Worm (Caenorhabditis elegans): ENCODE measurements around the gene mrpl-11.
A peak's percentile ranks its signal among the peaks of the same experiment; 100 is the strongest.

mrpl-11 gene

DNA sequence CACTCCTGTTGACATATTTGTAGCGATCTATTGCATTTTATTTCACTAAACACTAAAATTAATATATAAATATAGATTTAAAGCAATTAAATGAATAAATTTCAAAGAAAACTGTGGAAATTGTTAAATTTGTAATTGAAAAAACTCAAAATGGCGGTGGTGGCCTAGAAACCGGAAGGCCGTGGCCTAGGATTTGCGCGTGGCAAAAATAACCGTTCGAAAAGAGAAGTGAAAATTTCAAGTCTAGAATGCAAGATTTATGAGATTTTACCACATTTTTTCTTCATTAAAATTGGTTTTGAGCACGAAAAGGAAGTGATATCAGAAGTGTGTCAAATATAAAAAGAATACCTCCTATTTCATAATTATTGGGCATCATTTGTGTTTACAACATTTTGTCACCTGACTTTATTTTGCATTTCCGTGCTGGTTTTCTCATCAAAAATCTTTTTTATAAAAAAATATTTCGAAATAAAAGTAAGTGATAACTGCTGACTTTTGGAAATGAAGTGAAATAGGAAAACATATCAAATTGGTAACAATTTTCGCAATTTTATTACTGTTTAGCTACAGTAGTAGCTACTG, 33.7 kb upstream of the mrpl-11 start, which contains the start of gene fli-1:
TSS of gene fli-1 (minus strand) at position 58 of the 585 bp plus-strand sequence.
- TF ChIP-seq sptf-1 (tag; optimal IDR thresholded peaks at IDR 0.05) (peak; percentile 51), mep-1 (tag; optimal IDR thresholded peaks at IDR 0.05) (no peak), drap-1 (GFP tag; optimal IDR thresholded peaks at IDR 0.05) (no peak)

DNA sequence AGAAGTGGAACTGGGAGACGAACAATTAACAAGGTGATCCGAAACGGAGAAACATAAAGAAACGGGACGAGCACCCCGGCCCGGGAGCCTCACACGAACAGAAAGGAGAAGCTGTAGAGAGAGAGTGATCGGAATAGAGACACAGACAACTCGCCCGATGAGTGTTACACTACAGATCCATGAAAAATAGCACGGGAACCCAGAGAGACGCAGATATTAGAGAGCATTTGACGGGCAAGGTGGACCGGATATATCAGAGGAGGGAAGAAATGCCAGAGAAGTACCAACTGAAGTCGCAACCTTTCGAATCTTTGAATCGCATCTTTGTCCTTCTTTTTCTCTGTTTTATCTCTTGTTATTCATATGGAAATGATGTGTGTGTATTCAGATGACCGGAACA, 33.0 kb upstream of the mrpl-11 start, which contains the start of gene anmt-1:
TSS of gene anmt-1 (plus strand) at position 388 of the 400 bp plus-strand sequence.
- TF ChIP-seq pha-4 (tag; optimal IDR thresholded peaks at IDR 0.05) (no peak), unc-62 (GFP tag; optimal IDR thresholded peaks at IDR 0.05) (peak; percentile 42), unc-120 (tag; optimal IDR thresholded peaks at IDR 0.05; ENCODE audit: poor library complexity, severe bottlenecking) (peak; percentile 52), hlh-1 (tag; optimal IDR thresholded peaks at IDR 0.05) (peak; percentile 61), flh-1 (GFP tag; optimal IDR thresholded peaks at IDR 0.05) (no peak)

DNA sequence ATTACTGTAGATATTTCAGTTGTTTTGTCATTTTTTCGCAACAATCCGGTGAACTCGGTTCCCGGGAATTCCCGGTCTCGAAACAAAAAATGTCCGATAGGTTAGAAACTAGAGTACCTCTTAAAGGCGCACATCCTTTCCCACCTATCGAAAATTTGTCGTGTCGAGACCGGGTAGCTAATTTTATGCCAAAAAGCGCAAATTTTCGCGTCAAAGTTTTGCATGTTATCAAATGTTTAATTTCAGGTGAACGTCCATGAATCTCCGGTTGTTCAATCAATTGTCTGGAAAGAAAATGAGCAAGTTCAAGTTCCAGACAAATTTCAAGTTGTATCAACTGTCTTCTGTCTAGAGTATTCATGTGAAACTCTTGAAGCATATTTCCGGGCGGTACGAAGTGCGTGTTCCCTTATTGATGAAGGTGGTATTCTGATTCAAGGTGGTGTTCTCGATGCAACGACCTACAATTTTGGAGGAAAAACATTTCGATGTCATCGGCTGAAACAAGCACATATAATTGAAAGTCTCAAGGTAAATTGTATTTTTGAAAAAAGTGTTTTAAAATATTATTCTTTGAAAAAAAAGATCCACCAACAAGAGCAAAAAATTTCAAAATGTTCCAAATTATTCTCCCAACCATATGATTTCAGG, 31.7 kb upstream of the mrpl-11 start:
- no peak for TF ChIP-seq bed-3 (GFP tag; optimal IDR thresholded peaks at IDR 0.05)
- no peak for TF ChIP-seq sptf-1 (tag; optimal IDR thresholded peaks at IDR 0.05)
- no peak for TF ChIP-seq unc-39 (tag; optimal IDR thresholded peaks at IDR 0.05)

DNA sequence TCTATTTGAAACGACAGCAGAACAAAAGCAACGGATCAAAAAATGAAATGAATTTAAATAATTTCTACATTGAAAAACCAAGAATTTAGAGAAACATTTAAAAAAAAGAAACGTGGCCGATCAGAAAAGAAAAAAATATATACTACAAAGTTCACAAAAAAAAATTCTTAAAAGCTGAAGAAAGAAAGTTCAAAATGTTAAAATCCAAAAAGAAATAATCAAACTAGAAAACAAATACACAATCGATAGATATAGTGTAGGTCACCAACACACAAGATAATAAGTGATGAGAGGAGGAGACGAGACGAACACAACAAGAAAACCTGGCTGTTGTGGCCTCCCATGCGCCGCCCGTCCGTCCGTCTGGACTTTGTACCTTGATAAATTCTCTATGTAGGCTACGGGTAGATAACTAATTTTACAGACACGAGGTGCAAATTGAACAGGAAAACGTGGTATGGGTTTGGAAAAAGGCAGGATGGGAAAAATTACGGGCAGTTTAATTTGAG, 29.0 kb upstream of the mrpl-11 start, which contains the start of gene hadb-1:
TSS of gene hadb-1 (minus strand) at position 51 of the 509 bp plus-strand sequence.
- no peak for TF ChIP-seq nhr-12 (tag; optimal IDR thresholded peaks at IDR 0.05)
- no peak for TF ChIP-seq ceh-43 (GFP tag; optimal IDR thresholded peaks at IDR 0.05)
- no peak for TF ChIP-seq drap-1 (GFP tag; optimal IDR thresholded peaks at IDR 0.05)
- no peak for TF ChIP-seq mab-5 (tag; optimal IDR thresholded peaks at IDR 0.05)
- TF ChIP-seq mep-1 (tag; optimal IDR thresholded peaks at IDR 0.05) = no peak

DNA sequence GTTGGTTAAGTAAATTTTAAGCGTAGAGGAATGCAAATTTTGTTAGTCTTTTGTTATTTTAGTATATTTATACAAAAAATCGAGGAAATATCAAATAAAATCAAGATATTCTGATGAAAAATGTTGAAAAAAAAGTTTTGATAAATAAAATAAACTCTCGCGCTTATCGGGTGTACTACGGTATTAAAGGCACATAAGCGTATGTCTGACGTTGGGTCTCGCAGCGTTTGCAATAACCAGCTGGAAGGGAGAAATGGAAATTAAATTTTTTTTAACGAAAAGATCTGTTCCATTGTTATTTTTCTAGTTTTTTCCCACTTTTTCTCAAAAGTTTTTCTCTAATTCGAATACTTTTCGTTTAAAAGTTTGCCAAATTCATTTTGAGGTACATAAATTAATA, 28.3 kb upstream of the mrpl-11 start:
- TF ChIP-seq bed-3 (GFP tag; optimal IDR thresholded peaks at IDR 0.05) (no peak), nhr-12 (tag; optimal IDR thresholded peaks at IDR 0.05) (no peak), nhr-237 (tag; optimal IDR thresholded peaks at IDR 0.05) (no peak), elt-1 (tag; optimal IDR thresholded peaks at IDR 0.05; ENCODE audit: borderline replicate concordance, insufficient read depth) (no peak), tbx-8 (GFP tag; optimal IDR thresholded peaks at IDR 0.05) (no peak), sptf-1 (tag; optimal IDR thresholded peaks at IDR 0.05) (no peak), blmp-1 (tag; optimal IDR thresholded peaks at IDR 0.05) (no peak), ceh-43 (GFP tag; optimal IDR thresholded peaks at IDR 0.05) (no peak), elt-3 (tag; optimal IDR thresholded peaks at IDR 0.05) (no peak), hlh-1 (tag; optimal IDR thresholded peaks at IDR 0.05) (no peak), sem-2 (GFP tag; optimal IDR thresholded peaks at IDR 0.05) (no peak), mab-5 (tag; optimal IDR thresholded peaks at IDR 0.05) (no peak), ztf-11 (tag; optimal IDR thresholded peaks at IDR 0.05) (no peak), drap-1 (GFP tag; optimal IDR thresholded peaks at IDR 0.05) (no peak), nhr-2 (tag; optimal IDR thresholded peaks at IDR 0.05) (no peak), lin-13 (tag; optimal IDR thresholded peaks at IDR 0.05) (no peak), unc-120 (tag; optimal IDR thresholded peaks at IDR 0.05; ENCODE audit: poor library complexity, severe bottlenecking) (no peak), unc-62 (GFP tag; optimal IDR thresholded peaks at IDR 0.05) (no peak), ceh-39 (tag; optimal IDR thresholded peaks at IDR 0.05) (no peak), zip-8 (tag; optimal IDR thresholded peaks at IDR 0.05) (no peak)

DNA sequence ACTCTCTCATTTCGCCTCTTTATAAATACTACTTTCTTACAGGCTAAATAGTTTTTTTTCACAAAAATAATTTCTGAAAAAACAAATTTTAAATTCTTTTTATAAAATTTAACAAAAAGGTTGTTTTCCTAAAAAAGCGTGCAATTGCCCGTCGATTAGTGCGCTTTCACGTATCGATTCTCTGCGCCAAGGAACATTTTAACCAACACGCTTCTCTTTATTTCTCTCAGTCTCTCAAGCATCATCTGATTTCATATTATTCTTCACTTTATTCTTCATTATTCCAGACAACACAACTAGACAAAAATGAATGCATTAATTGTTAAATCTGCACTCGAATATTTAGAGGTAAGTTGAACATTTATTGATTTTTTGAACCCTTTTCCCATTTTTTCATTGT, 27.8 kb upstream of the mrpl-11 start, which contains the start of gene B0303.4:
TSS of gene B0303.4 (plus strand) at position 196 of the 400 bp plus-strand sequence.
- no peak for TF ChIP-seq lin-13 (tag; optimal IDR thresholded peaks at IDR 0.05)
- TF ChIP-seq nhr-28 (tag; optimal IDR thresholded peaks at IDR 0.05) = no peak
- no peak for TF ChIP-seq unc-120 (tag; optimal IDR thresholded peaks at IDR 0.05; ENCODE audit: poor library complexity, severe bottlenecking)
- TF ChIP-seq elt-1 (tag; optimal IDR thresholded peaks at IDR 0.05; ENCODE audit: borderline replicate concordance, insufficient read depth) = no peak
- peak; percentile 59 for TF ChIP-seq mep-1 (tag; optimal IDR thresholded peaks at IDR 0.05)
- TF ChIP-seq nhr-76 (tag; optimal IDR thresholded peaks at IDR 0.05) = no peak
- TF ChIP-seq lin-32 (GFP tag; optimal IDR thresholded peaks at IDR 0.05) = no peak
- peak; percentile 72 for TF ChIP-seq ces-1 (GFP tag; optimal IDR thresholded peaks at IDR 0.05)
- TF ChIP-seq mab-5 (tag; optimal IDR thresholded peaks at IDR 0.05) = no peak
- no peak for TF ChIP-seq nhr-12 (tag; optimal IDR thresholded peaks at IDR 0.05)
- TF ChIP-seq snpc-4 (tag; optimal IDR thresholded peaks at IDR 0.05) = no peak
- no peak for TF ChIP-seq nhr-237 (tag; optimal IDR thresholded peaks at IDR 0.05)
- no peak for TF ChIP-seq flh-1 (GFP tag; optimal IDR thresholded peaks at IDR 0.05)
- TF ChIP-seq lsy-2 (tag; optimal IDR thresholded peaks at IDR 0.05) = peak; percentile 54
- no peak for TF ChIP-seq mls-2 (tag; optimal IDR thresholded peaks at IDR 0.05)
- no peak for TF ChIP-seq drap-1 (GFP tag; optimal IDR thresholded peaks at IDR 0.05)
- TF ChIP-seq zip-8 (tag; optimal IDR thresholded peaks at IDR 0.05) = no peak
